Worm (Caenorhabditis elegans) whole organism, L3 larva: ENCODE data around the gene F55C10.4.

ENCODE experiments used
- fkh-10 ChIP-seq: sonication (generic microtip); optimal IDR thresholded peaks from 2 replicates; lab custom pipeline; 2017; ENCODE audit warnings: missing biosample characterization, missing genetic modification reagents, missing genetic modification characterization
- jun-1 ChIP-seq: fragments of 150-350 bp; optimal IDR thresholded peaks from 2 replicates; lab custom pipeline; 2014; ENCODE audit warnings: missing biosample characterization, missing genetic modification reagents, missing genetic modification characterization
- skn-1 ChIP-seq: fragments of 150-350 bp; optimal IDR thresholded peaks from 2 replicates; lab custom pipeline; 2014; ENCODE audit warnings: missing biosample characterization, missing genetic modification characterization

ce11 chrV:11385060-11385459 is 1.5 kb upstream of the F55C10.4 start, which contains the start of gene col-154:
- TF ChIP-seq skn-1 (no peak), fkh-10 (GFP tag; lab: Kevin White, UChicago) (no peak), jun-1 (tag; lab: Kevin White, UChicago) (no peak)
